Fruit fly (Drosophila melanogaster) whole organism, embryonic: ENCODE results near the gene CG10970.

Experiments
- C15 ChIP-seq: fragments of 200-800 bp; sonication (Bioruptor generic); IDR thresholded peaks from 3 replicates; pipeline ENCODE4 v1.3.6; 2022; ENCODE audit warnings: missing biosample characterization, missing genetic modification characterization
- CG11504 ChIP-seq: fragments of 200-800 bp; sonication (Bioruptor generic); optimal IDR thresholded peaks from 3 replicates; lab custom pipeline; 2019; ENCODE audit warnings: missing biosample characterization, mild to moderate bottlenecking, missing genetic modification characterization, moderate library complexity
- CG13624 ChIP-seq: fragments of 200-800 bp; sonication (Bioruptor generic); optimal IDR thresholded peaks from 2 replicates; lab custom pipeline; 2016; ENCODE audit warnings: missing biosample characterization, missing genetic modification characterization
- CG14441 ChIP-seq: fragments of 200-800 bp; sonication (Bioruptor generic); IDR thresholded peaks from 2 replicates; pipeline ENCODE4 v1.3.6; 2022; ENCODE audit warnings: missing biosample characterization, missing genetic modification characterization
- CG17186 ChIP-seq: fragments of 200-800 bp; sonication (Bioruptor generic); optimal IDR thresholded peaks from 3 replicates; lab custom pipeline; 2017; ENCODE audit warnings: missing biosample characterization, missing genetic modification reagents, missing genetic modification characterization
- CG17359 ChIP-seq: fragments of 200-800 bp; sonication (Bioruptor generic); optimal IDR thresholded peaks from 3 replicates; lab custom pipeline; 2018; ENCODE audit warnings: missing biosample characterization, mild to moderate bottlenecking, missing genetic modification characterization, moderate library complexity
- CG30403 ChIP-seq: fragments of 200-800 bp; sonication (Bioruptor generic); optimal IDR thresholded peaks from 3 replicates; lab custom pipeline; 2016; ENCODE audit warnings: missing biosample characterization, missing genetic modification characterization
- CG31441 ChIP-seq: fragments of 200-800 bp; sonication (Bioruptor generic); IDR thresholded peaks from 2 replicates; pipeline ENCODE4 v1.3.6; 2022; ENCODE audit warnings: missing biosample characterization, missing genetic modification characterization
- CG3726 ChIP-seq: fragments of 200-800 bp; sonication (Bioruptor generic); IDR thresholded peaks from 3 replicates; pipeline ENCODE4, ENCODE4 v1.3.6; 2022; ENCODE audit warnings: missing biosample characterization, missing genetic modification characterization
- CG4617 ChIP-seq: fragments of 200-800 bp; sonication (Bioruptor generic); optimal IDR thresholded peaks from 3 replicates; lab custom pipeline; 2016; ENCODE audit warnings: missing biosample characterization, missing genetic modification characterization, borderline replicate concordance
- CG6254 ChIP-seq: fragments of 200-800 bp; sonication (Bioruptor generic); optimal IDR thresholded peaks from 3 replicates; lab custom pipeline; 2017; ENCODE audit warnings: mild to moderate bottlenecking, missing biosample characterization, missing genetic modification reagents, missing genetic modification characterization
- CG7271 ChIP-seq: fragments of 200-800 bp; sonication (Bioruptor generic); optimal IDR thresholded peaks from 2 replicates; lab custom pipeline; 2018; ENCODE audit warnings: missing biosample characterization, mild to moderate bottlenecking, missing genetic modification characterization, moderate library complexity
- CG7928 ChIP-seq: fragments of 200-800 bp; sonication (Bioruptor generic); optimal IDR thresholded peaks from 2 replicates; lab custom pipeline; 2017; ENCODE audit warnings: missing biosample characterization, mild to moderate bottlenecking, missing genetic modification characterization
- Chrac-16 ChIP-seq: fragments of 200-800 bp; sonication (Bioruptor generic); optimal IDR thresholded peaks from 3 replicates; lab custom pipeline; 2016; ENCODE audit warnings: missing biosample characterization, missing genetic modification characterization
- D19A ChIP-seq: fragments of 200-800 bp; optimal IDR thresholded peaks from 3 replicates; lab custom pipeline; 2019; ENCODE audit warnings: missing biosample characterization, mild to moderate bottlenecking, missing genetic modification characterization, moderate library complexity
- D19B ChIP-seq: fragments of 200-800 bp; sonication (Bioruptor generic); optimal IDR thresholded peaks from 2 replicates; lab custom pipeline; 2017; ENCODE audit warnings: missing biosample characterization, mild to moderate bottlenecking, missing genetic modification characterization
- Dp ChIP-seq: fragments of 200-800 bp; sonication (Bioruptor generic); optimal IDR thresholded peaks from 2 replicates; lab custom pipeline; 2018; ENCODE audit warnings: missing biosample characterization, mild to moderate bottlenecking, missing genetic modification characterization, moderate library complexity
- Dref ChIP-seq: fragments of 200-800 bp; sonication (Bioruptor generic); IDR thresholded peaks from 2 replicates; pipeline ENCODE4 v1.3.6; 2022; ENCODE audit warnings: missing biosample characterization, missing genetic modification characterization
- H15 ChIP-seq: fragments of 200-800 bp; sonication (Bioruptor generic); IDR thresholded peaks from 3 replicates; pipeline ENCODE4 v1.3.6; 2022; ENCODE audit warnings: missing biosample characterization, missing genetic modification characterization
- Hr78 ChIP-seq, 2 experiments: fragments of 200-800 bp in 1 of 2; fragments of >200 bp in 1 of 2; sonication (Bioruptor generic) in 1 of 2; optimal IDR thresholded peaks; 2 replicates each; lab custom pipeline; 2017 to 2019; ENCODE audit warnings: missing biosample characterization in 2 of 2, missing genetic modification characterization in 2 of 2, mild to moderate bottlenecking in 1 of 2, moderate library complexity in 1 of 2
- Hsf ChIP-seq: fragments of 200-800 bp; sonication (Bioruptor generic); optimal IDR thresholded peaks from 3 replicates; lab custom pipeline; 2016; ENCODE audit warnings: missing biosample characterization, missing genetic modification characterization
- Max ChIP-seq: fragments of 200-800 bp; sonication (Bioruptor generic); optimal IDR thresholded peaks from 2 replicates; lab custom pipeline; 2016; ENCODE audit warnings: missing biosample characterization, mild to moderate bottlenecking, missing genetic modification characterization
- Neu2 ChIP-seq: fragments of 200-800 bp; sonication (Bioruptor generic); optimal IDR thresholded peaks from 3 replicates; lab custom pipeline; 2016; ENCODE audit warnings: missing biosample characterization, missing genetic modification characterization, borderline replicate concordance
- NfI ChIP-seq: fragments of 200-800 bp; sonication (Bioruptor generic); optimal IDR thresholded peaks from 3 replicates; lab custom pipeline; 2018; ENCODE audit warnings: missing biosample characterization, mild to moderate bottlenecking, missing genetic modification characterization, moderate library complexity
- Ptx1 ChIP-seq: fragments of 200-800 bp; sonication (Bioruptor generic); IDR thresholded peaks from 2 replicates; pipeline ENCODE4 v1.3.6; 2022; ENCODE audit warnings: missing biosample characterization, missing genetic modification characterization
- Side ChIP-seq: fragments of 200-800 bp; sonication (Bioruptor generic); optimal IDR thresholded peaks from 2 replicates; lab custom pipeline; 2016; ENCODE audit warnings: missing biosample characterization, missing genetic modification characterization
- Sox102F ChIP-seq: fragments of 200-800 bp; sonication (Bioruptor generic); optimal IDR thresholded peaks from 2 replicates; lab custom pipeline; 2018; ENCODE audit warnings: missing biosample characterization, mild to moderate bottlenecking, missing genetic modification characterization, moderate library complexity
- Ssrp ChIP-seq: fragments of 200-800 bp; sonication (Bioruptor generic); optimal IDR thresholded peaks from 2 replicates; lab custom pipeline; 2018; ENCODE audit warnings: missing biosample characterization, mild to moderate bottlenecking, missing genetic modification characterization, moderate library complexity
- Xbp1 ChIP-seq: fragments of 200-800 bp; sonication (Bioruptor generic); optimal IDR thresholded peaks from 3 replicates; lab custom pipeline; 2016; ENCODE audit warnings: missing biosample characterization, mild to moderate bottlenecking, missing genetic modification characterization
- YL-1 ChIP-seq: fragments of 200-800 bp; sonication (Bioruptor generic); optimal IDR thresholded peaks from 3 replicates; lab custom pipeline; 2017; ENCODE audit warnings: missing biosample characterization, mild to moderate bottlenecking, missing genetic modification characterization
- bab2 ChIP-seq: fragments of 200-800 bp; sonication (Bioruptor generic); optimal IDR thresholded peaks from 2 replicates; lab custom pipeline; 2016; ENCODE audit warnings: missing biosample characterization, missing genetic modification characterization
- bsh ChIP-seq, 2 experiments: fragments of 200-800 bp; sonication (Bioruptor generic); optimal IDR thresholded peaks; 2 replicates each; lab custom pipeline; 2017 to 2018; ENCODE audit warnings: mild to moderate bottlenecking in 2 of 2, missing biosample characterization in 2 of 2, missing genetic modification characterization in 2 of 2, moderate library complexity in 1 of 2
- chif ChIP-seq, 2 experiments: fragments of 200-800 bp; sonication (Bioruptor generic); optimal IDR thresholded peaks; 3 replicates each; lab custom pipeline; 2016; ENCODE audit warnings: missing biosample characterization in 2 of 2, missing genetic modification characterization in 2 of 2
- ci ChIP-seq: fragments of 200-800 bp; sonication (Bioruptor generic); IDR thresholded peaks from 3 replicates; pipeline ENCODE4 v1.3.6; 2022; ENCODE audit warnings: missing biosample characterization, missing genetic modification characterization
- dati ChIP-seq: fragments of 200-800 bp; sonication (Bioruptor generic); IDR thresholded peaks from 2 replicates; pipeline ENCODE4 v1.3.6; 2022; ENCODE audit warnings: missing biosample characterization, missing genetic modification characterization
- dimm ChIP-seq: fragments of 200-800 bp; sonication (Bioruptor generic); IDR thresholded peaks from 2 replicates; pipeline ENCODE4 v1.3.6; 2022; ENCODE audit warnings: missing biosample characterization, missing genetic modification characterization
- dmrt11E ChIP-seq: fragments of 200-800 bp; sonication (Bioruptor generic); optimal IDR thresholded peaks from 3 replicates; lab custom pipeline; 2018; ENCODE audit warnings: missing biosample characterization, mild to moderate bottlenecking, missing genetic modification characterization, moderate library complexity
- dmrt99B ChIP-seq: fragments of 200-800 bp; sonication (Bioruptor generic); optimal IDR thresholded peaks from 2 replicates; lab custom pipeline; 2018; ENCODE audit warnings: missing biosample characterization, mild to moderate bottlenecking, missing genetic modification characterization, moderate library complexity
- h ChIP-seq: fragments of >200 bp; optimal IDR thresholded peaks from 2 replicates; lab custom pipeline; 2017
- jing ChIP-seq: fragments of 200-800 bp; sonication (Bioruptor generic); optimal IDR thresholded peaks from 2 replicates; lab custom pipeline; 2018; ENCODE audit warnings: missing biosample characterization, mild to moderate bottlenecking, missing genetic modification characterization
- ken ChIP-seq: fragments of 200-800 bp; sonication (Bioruptor generic); IDR thresholded peaks from 3 replicates; pipeline ENCODE4 v1.3.6; 2022; ENCODE audit warnings: missing biosample characterization, missing genetic modification characterization
- lov ChIP-seq, 2 experiments: fragments of 200-800 bp in 1 of 2; fragments of >200 bp in 1 of 2; sonication (Bioruptor generic) in 1 of 2; IDR thresholded peaks in 1 of 2; optimal IDR thresholded peaks in 1 of 2; 2 replicates in 1 of 2; 3 replicates in 1 of 2; pipeline versions ENCODE4 v1.3.6 to Lab custom; 2017 to 2022; ENCODE audit warnings: missing biosample characterization in 1 of 2, missing genetic modification characterization in 1 of 2
- phol ChIP-seq: fragments of 200-800 bp; sonication (Bioruptor generic); optimal IDR thresholded peaks from 3 replicates; lab custom pipeline; 2018; ENCODE audit warnings: missing biosample characterization, mild to moderate bottlenecking, missing genetic modification characterization, moderate library complexity
- schlank ChIP-seq: fragments of 200-800 bp; sonication (Bioruptor generic); optimal IDR thresholded peaks from 2 replicates; lab custom pipeline; 2018; ENCODE audit warnings: missing biosample characterization, mild to moderate bottlenecking, missing genetic modification characterization
- scrt ChIP-seq: fragments of 200-800 bp; sonication (Bioruptor generic); optimal IDR thresholded peaks from 2 replicates; lab custom pipeline; 2018; ENCODE audit warnings: missing biosample characterization, mild to moderate bottlenecking, missing genetic modification characterization, moderate library complexity
- sima ChIP-seq: fragments of 200-800 bp; sonication (Bioruptor generic); optimal IDR thresholded peaks from 2 replicates; lab custom pipeline; 2016; ENCODE audit warnings: missing biosample characterization, missing genetic modification characterization
- slp2 ChIP-seq: fragments of 200-800 bp; sonication (Bioruptor generic); optimal IDR thresholded peaks from 2 replicates; lab custom pipeline; 2016; ENCODE audit warnings: missing biosample characterization, missing genetic modification characterization
- wor ChIP-seq: fragments of 200-800 bp; sonication (Bioruptor generic); IDR thresholded peaks from 2 replicates; pipeline ENCODE4 v1.3.6; 2022; ENCODE audit warnings: missing biosample characterization, missing genetic modification characterization
- zf30C ChIP-seq: fragments of 200-800 bp; sonication (Bioruptor generic); optimal IDR thresholded peaks from 3 replicates; lab custom pipeline; 2018; ENCODE audit warnings: missing biosample characterization, mild to moderate bottlenecking, missing genetic modification characterization
- zfh1 ChIP-seq: fragments of 200-800 bp; sonication (Bioruptor generic); IDR thresholded peaks from 3 replicates; pipeline ENCODE4 v1.3.6; 2022; ENCODE audit warnings: missing biosample characterization, missing genetic modification characterization

Gene CG10970

dm6 chrX:9048385-9048750 lies 22.8 kb downstream of the CG10970 start (continued):
- TF ChIP-seq zf30C (GFP tag; lab: Kevin White, UChicago) = no peak
- TF ChIP-seq Chrac-16 = no peak
- TF ChIP-seq Hsf (GFP tag; lab: Kevin White, UChicago) = peak; percentile 31
- peak; percentile 10 for TF ChIP-seq NfI
- TF ChIP-seq Hr78 (GFP tag; optimal IDR thresholded peaks at IDR 0.05; lab: Kevin White, UChicago) = peak in 1 of 2 experiments; percentile 76
- no peak for TF ChIP-seq Dp (GFP tag; lab: Kevin White, UChicago)
- TF ChIP-seq Max = no peak
- TF ChIP-seq CG4617 (GFP tag; lab: Kevin White, UChicago) = no peak
- peak; percentile 23 for TF ChIP-seq Ssrp
- TF ChIP-seq zfh1 = 0 out of 3 replicates have a peak, but pooled peaks have one; percentile 32
- no peak for TF ChIP-seq CG3726 (GFP tag; lab: Robert Waterston, UW)
- no peak for TF ChIP-seq CG7928 (GFP tag; lab: Kevin White, UChicago)
- TF ChIP-seq D19B (GFP tag; lab: Kevin White, UChicago) = peak; percentile 70
- 0 out of 3 replicates have a peak, but pooled peaks have one; percentile 40 for TF ChIP-seq ken (GFP tag; lab: Robert Waterston, UW)
- TF ChIP-seq CG17186 (GFP tag; lab: Kevin White, UChicago) = no peak
- peak; percentile 37 for TF ChIP-seq Xbp1
- no peak for TF ChIP-seq dati (GFP tag; lab: Robert Waterston, UW)
- TF ChIP-seq CG31441 (GFP tag; lab: Robert Waterston, UW) = 0 out of 2 replicates have a peak, but pooled peaks have one; percentile 50
- TF ChIP-seq CG30403 (GFP tag; lab: Kevin White, UChicago) = peak; percentile 20
- no peak for TF ChIP-seq wor (GFP tag; lab: Robert Waterston, UW)
- peak; percentile 23 for TF ChIP-seq dmrt99B (tag; lab: Kevin White, UChicago)
- TF ChIP-seq Sox102F (GFP tag; lab: Kevin White, UChicago) = peak; percentile 49
- peak; percentile 28 for TF ChIP-seq phol (tag; lab: Kevin White, UChicago)
- peak; percentile 31 for TF ChIP-seq D19A
- peak; percentile 25 for TF ChIP-seq CG17359 (tag; lab: Kevin White, UChicago)
- peak; percentile 43 for TF ChIP-seq slp2
- TF ChIP-seq ci = 0 out of 3 replicates have a peak, but pooled peaks have one; percentile 40
- no peak for TF ChIP-seq schlank (tag; lab: Kevin White, UChicago)
- TF ChIP-seq dmrt11E (tag; lab: Kevin White, UChicago) = peak; percentile 47
- TF ChIP-seq sima (GFP tag; lab: Kevin White, UChicago) = no peak
- TF ChIP-seq jing (GFP tag; lab: Kevin White, UChicago) = peak; percentile 9
- TF ChIP-seq YL-1 (GFP tag; lab: Kevin White, UChicago) = no peak
- peak; percentile 50 for TF ChIP-seq CG11504
- no peak for TF ChIP-seq H15 (GFP tag; lab: Robert Waterston, UW)
- TF ChIP-seq Neu2 (GFP tag; lab: Kevin White, UChicago) = no peak

DNA sequence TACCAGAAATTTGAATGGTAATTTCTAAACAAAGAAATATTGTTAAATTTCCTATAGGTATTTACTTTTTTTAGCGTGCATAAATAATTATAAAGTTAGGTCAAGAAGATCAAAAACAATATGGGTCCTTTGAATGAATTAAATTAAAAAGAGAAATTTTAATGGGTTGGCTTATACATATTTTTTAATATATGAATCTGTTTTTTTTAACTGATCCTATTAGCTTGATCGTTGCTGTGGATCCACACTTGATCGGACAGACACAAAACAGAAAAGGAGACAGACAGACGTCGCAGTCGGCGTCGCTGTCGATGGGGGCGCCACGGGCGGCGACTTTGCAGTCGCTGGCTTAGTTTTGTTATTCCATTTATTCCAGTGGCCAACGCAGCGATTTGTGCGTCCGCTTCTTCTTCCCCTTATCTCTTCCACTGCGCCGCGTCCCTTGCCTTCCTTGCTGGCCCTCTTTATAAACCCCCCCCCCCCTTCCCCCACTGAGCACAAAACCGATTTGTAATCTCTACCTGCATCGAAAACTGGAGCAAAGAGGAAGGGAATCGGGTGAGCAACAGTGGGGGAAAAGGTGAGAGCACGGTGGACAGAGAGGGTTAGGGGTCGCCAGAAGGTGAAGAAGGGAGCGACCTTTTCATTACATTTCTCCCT lies 23.4 kb downstream of the CG10970 start:
- TF ChIP-seq CG6254 (GFP tag; lab: Kevin White, UChicago) (peak; percentile 50), Ptx1 (peak; percentile 57), scrt (GFP tag; lab: Kevin White, UChicago) (no peak), CG7271 (peak; percentile 3), chif (GFP tag; optimal IDR thresholded peaks at IDR 0.05; lab: Kevin White, UChicago) (peak in 1 of 2 experiments; percentile 37), lov (optimal IDR thresholded peaks at IDR 0.05; lab: Kevin White, UChicago) (no peak), lov (GFP tag; IDR thresholded peaks at IDR 0.05; lab: Robert Waterston, UW) (no peak), Dref (GFP tag; lab: Robert Waterston, UW) (no peak), bsh (GFP tag; optimal IDR thresholded peaks at IDR 0.05; lab: Kevin White, UChicago) (peak; percentile 58 to 87), bab2 (GFP tag; lab: Kevin White, UChicago) (peak; percentile 1), CG14441 (GFP tag; lab: Robert Waterston, UW) (no peak), dimm (no peak), CG13624 (GFP tag; lab: Kevin White, UChicago) (no peak), Side (GFP tag; lab: Kevin White, UChicago) (no peak), C15 (no peak), h (no peak), Dp (GFP tag; lab: Kevin White, UChicago) (no peak)
